Worm (Caenorhabditis elegans) whole organism, L4 larva: ENCODE measurements around the gene bath-1.
"Not testable (repeated sequence)": the region's sequence is repeated elsewhere in the genome, so short reads cannot be mapped to it uniquely, and the experiment has no call there.

Experiments used
- R02D3.7 ChIP-seq: fragments of 150-350 bp; sonication (generic microtip); optimal IDR thresholded peaks from 3 replicates; lab custom pipeline; 2014; ENCODE audit warnings: missing biosample characterization, missing genetic modification characterization
- T26A8.4 ChIP-seq: fragments of 200-800 bp; sonication (Bioruptor generic); IDR thresholded peaks from 2 replicates; pipeline ENCODE4 v1.3.6; 2022; ENCODE audit warnings: missing genetic modification characterization, missing compliant biosample characterization
- ZK337.2 ChIP-seq: fragments of 200-800 bp; sonication (Bioruptor generic); IDR thresholded peaks from 2 replicates; pipeline ENCODE4 v1.3.6; 2022; ENCODE audit warnings: missing genetic modification reagents, missing genetic modification characterization, missing compliant biosample characterization
- aha-1 ChIP-seq: fragments of 150-350 bp; peaks from one replicate; lab custom pipeline; 2014; ENCODE audit warnings: missing biosample characterization, missing genetic modification characterization
- ama-1 ChIP-seq: fragments of 150-350 bp; optimal IDR thresholded peaks from 2 replicates; lab custom pipeline; 2014; ENCODE audit warnings: inconsistent platforms, mixed read lengths
- attf-4 ChIP-seq: sonication (generic microtip); optimal IDR thresholded peaks from 3 replicates; lab custom pipeline; 2017; ENCODE audit warnings: missing biosample characterization, missing genetic modification characterization
- ceh-28 ChIP-seq: fragments of 150-350 bp; optimal IDR thresholded peaks from 2 replicates; lab custom pipeline; 2014; ENCODE audit warnings: missing biosample characterization, missing genetic modification reagents, missing genetic modification characterization
- ceh-62 ChIP-seq: sonication (generic microtip); optimal IDR thresholded peaks from 2 replicates; lab custom pipeline; 2017; ENCODE audit warnings: missing biosample characterization, missing genetic modification characterization
- ceh-82 ChIP-seq: sonication (generic microtip); optimal IDR thresholded peaks from 2 replicates; lab custom pipeline; 2017; ENCODE audit warnings: missing biosample characterization, missing genetic modification characterization
- daf-12 ChIP-seq: fragments of 150-350 bp; optimal IDR thresholded peaks from 2 replicates; lab custom pipeline; 2014; ENCODE audit warnings: missing biosample characterization, missing genetic modification reagents, missing genetic modification characterization
- daf-16 ChIP-seq, 3 experiments: sonication (generic microtip); optimal IDR thresholded peaks; 2 replicates each; lab custom pipeline; 2016 to 2017; ENCODE audit warnings: missing genetic modification characterization in 3 of 3, missing genetic modification reagents in 3 of 3, mild to moderate bottlenecking in 2 of 3, missing compliant biosample characterization in 2 of 3, missing biosample characterization in 1 of 3, moderate library complexity in 1 of 3
- fkh-10 ChIP-seq: fragments of 150-350 bp; optimal IDR thresholded peaks from 2 replicates; lab custom pipeline; 2014; ENCODE audit warnings: missing biosample characterization, missing genetic modification reagents, missing genetic modification characterization
- fos-1 ChIP-seq: fragments of 150-350 bp; optimal IDR thresholded peaks from 2 replicates; lab custom pipeline; 2014; ENCODE audit warnings: missing biosample characterization, missing genetic modification characterization
- hlh-11 ChIP-seq: fragments of 200-800 bp; sonication (Bioruptor generic); optimal IDR thresholded peaks from 2 replicates; lab custom pipeline; 2018; ENCODE audit warnings: mild to moderate bottlenecking, missing genetic modification characterization, missing compliant biosample characterization
- hlh-30 ChIP-seq: sonication (generic microtip); optimal IDR thresholded peaks from 2 replicates; lab custom pipeline; 2017; ENCODE audit warnings: antibody characterized with exemption, mild to moderate bottlenecking, missing genetic modification characterization, missing compliant biosample characterization; ENCODE audit not compliant: insufficient read depth
- lim-7 ChIP-seq: fragments of 200-800 bp; sonication (Bioruptor generic); IDR thresholded peaks from 2 replicates; pipeline ENCODE4 v1.3.6; 2022; ENCODE audit warnings: missing genetic modification characterization, missing compliant biosample characterization
- lin-29 ChIP-seq: fragments of 200-800 bp; sonication (Bioruptor generic); IDR thresholded peaks from 2 replicates; pipeline ENCODE4 v1.3.6; 2022; ENCODE audit warnings: missing genetic modification reagents, missing genetic modification characterization, missing compliant biosample characterization
- lin-38 ChIP-seq: fragments of 200-800 bp; sonication (Bioruptor generic); IDR thresholded peaks from 2 replicates; pipeline ENCODE4 v1.3.6; 2022; ENCODE audit warnings: missing genetic modification reagents, missing genetic modification characterization, missing compliant biosample characterization
- lir-3 ChIP-seq: sonication (generic microtip); optimal IDR thresholded peaks from 2 replicates; lab custom pipeline; 2016; ENCODE audit warnings: mild to moderate bottlenecking, missing genetic modification characterization, missing compliant biosample characterization
- lsy-2 ChIP-seq, 2 experiments: fragments of 150-350 bp in 1 of 2; sonication (generic microtip) in 1 of 2; optimal IDR thresholded peaks; 2 replicates each; lab custom pipeline; 2014 to 2017; ENCODE audit warnings: missing biosample characterization in 2 of 2, missing genetic modification characterization in 2 of 2
- mdl-1 ChIP-seq, 2 experiments: fragments of 150-350 bp in 1 of 2; sonication (generic microtip) in 1 of 2; optimal IDR thresholded peaks; 2 replicates each; lab custom pipeline; 2014 to 2017; ENCODE audit warnings: missing biosample characterization in 2 of 2, missing genetic modification characterization in 2 of 2
- mep-1 ChIP-seq: fragments of 150-350 bp; sonication (generic microtip); optimal IDR thresholded peaks from 3 replicates; lab custom pipeline; 2014; ENCODE audit warnings: missing biosample characterization, missing genetic modification characterization
- mxl-3 ChIP-seq: fragments of 200-800 bp; sonication (Bioruptor generic); optimal IDR thresholded peaks from 2 replicates; lab custom pipeline; 2018; ENCODE audit warnings: mild to moderate bottlenecking, missing genetic modification characterization, missing compliant biosample characterization
- nhr-10 ChIP-seq: fragments of 150-350 bp; optimal IDR thresholded peaks from 2 replicates; lab custom pipeline; 2014; ENCODE audit warnings: missing biosample characterization, missing genetic modification characterization
- nhr-11 ChIP-seq: fragments of 150-350 bp; optimal IDR thresholded peaks from 2 replicates; lab custom pipeline; 2014; ENCODE audit warnings: missing biosample characterization, missing genetic modification characterization
- nhr-111 ChIP-seq: fragments of 200-800 bp; sonication (Bioruptor generic); optimal IDR thresholded peaks from 2 replicates; lab custom pipeline; 2018; ENCODE audit warnings: mild to moderate bottlenecking, missing genetic modification characterization, missing compliant biosample characterization
- nhr-237 ChIP-seq: sonication (generic microtip); optimal IDR thresholded peaks from 2 replicates; lab custom pipeline; 2017; ENCODE audit warnings: missing biosample characterization, missing genetic modification characterization
- nhr-25 ChIP-seq: sonication (generic microtip); optimal IDR thresholded peaks from 2 replicates; lab custom pipeline; 2017; ENCODE audit warnings: missing genetic modification characterization, mild to moderate bottlenecking, missing compliant biosample characterization, antibody characterized with exemption, moderate library complexity, borderline replicate concordance; ENCODE audit not compliant: insufficient read depth
- nhr-28 ChIP-seq: fragments of 150-350 bp; optimal IDR thresholded peaks from 2 replicates; lab custom pipeline; 2014; ENCODE audit warnings: missing biosample characterization, missing genetic modification characterization
- nhr-76 ChIP-seq: fragments of 150-350 bp; optimal IDR thresholded peaks from 2 replicates; lab custom pipeline; 2014; ENCODE audit warnings: missing biosample characterization, missing genetic modification characterization
- php-3 ChIP-seq: fragments of 200-800 bp; sonication (Bioruptor generic); IDR thresholded peaks from 2 replicates; pipeline ENCODE4 v1.3.6; 2022; ENCODE audit warnings: missing genetic modification reagents, missing genetic modification characterization, missing compliant biosample characterization
- pqm-1 ChIP-seq: sonication (generic microtip); optimal IDR thresholded peaks from 2 replicates; lab custom pipeline; 2017; ENCODE audit warnings: missing biosample characterization, missing genetic modification characterization
- rbr-2 ChIP-seq: sonication (generic microtip); optimal IDR thresholded peaks from 2 replicates; lab custom pipeline; 2016; ENCODE audit warnings: missing genotype, missing genetic modification characterization, missing compliant biosample characterization
- set-16 ChIP-seq: fragments of 200-800 bp; sonication (Bioruptor generic); IDR thresholded peaks from 2 replicates; pipeline ENCODE4 v1.3.6; 2022; ENCODE audit warnings: missing genetic modification reagents, missing genetic modification characterization, missing compliant biosample characterization
- spr-1 ChIP-seq: sonication (generic microtip); optimal IDR thresholded peaks from 2 replicates; lab custom pipeline; 2016; ENCODE audit warnings: mild to moderate bottlenecking, missing genetic modification characterization, missing compliant biosample characterization
- spr-3 ChIP-seq: fragments of 200-800 bp; sonication (Bioruptor generic); optimal IDR thresholded peaks from 2 replicates; lab custom pipeline; 2018; ENCODE audit warnings: mild to moderate bottlenecking, missing genetic modification characterization, missing compliant biosample characterization
- tra-1 ChIP-seq: fragments of 200-800 bp; sonication (Bioruptor generic); IDR thresholded peaks from 2 replicates; pipeline ENCODE4 v1.3.6; 2022; ENCODE audit warnings: missing genetic modification reagents, missing genetic modification characterization, missing compliant biosample characterization
- unc-62 ChIP-seq, 3 experiments: fragments of 150-350 bp in 1 of 3; sonication (generic microtip); optimal IDR thresholded peaks in 2 of 3; peaks in 1 of 3; 1 replicate in 1 of 3; 2 replicates in 2 of 3; lab custom pipeline; 2014 to 2017; ENCODE audit warnings: missing biosample characterization in 3 of 3, missing genetic modification characterization in 3 of 3, missing genetic modification reagents in 3 of 3, missing genotype in 1 of 3
- zag-1 ChIP-seq: fragments of 150-350 bp; optimal IDR thresholded peaks from 2 replicates; lab custom pipeline; 2014; ENCODE audit warnings: missing biosample characterization, missing genetic modification characterization
- zfp-2 ChIP-seq: sonication (generic microtip); optimal IDR thresholded peaks from 2 replicates; lab custom pipeline; 2016; ENCODE audit warnings: mild to moderate bottlenecking, missing genetic modification characterization, missing compliant biosample characterization

The bath-1 gene

ce11 chrII:2012698-2013097 lies 15.9 kb downstream of the bath-1 start, which contains the start of gene F59H6.15:
Gene F59H6.15 (plus strand): TSS chrII:2012998.
- TF ChIP-seq ceh-62 (tag; lab: Kevin White, UChicago) (no peak), fkh-10 (GFP tag; lab: Kevin White, UChicago) (no peak), nhr-11 (no peak), aha-1 (tag; lab: Kevin White, UChicago) (peak; percentile 32), mxl-3 (GFP tag; lab: Kevin White, UChicago) (no peak), attf-4 (tag; lab: Kevin White, UChicago) (no peak)

ce11 chrII:2011179-2011578 lies 17.4 kb downstream of the bath-1 start:
- TF ChIP-seq nhr-111, result no peak
- TF ChIP-seq unc-62 (GFP tag; optimal IDR thresholded peaks at IDR 0.05 in 1 of 2; lab: Kevin White, UChicago), result peak in 1 of 2 experiments; percentile 93
- no peak for TF ChIP-seq unc-62 (tag; optimal IDR thresholded peaks at IDR 0.05; lab: Kevin White, UChicago)

ce11 chrII:2000720-2001119 lies 27.9 kb downstream of the bath-1 start, which contains the start of gene ceh-84:
Gene ceh-84 (minus strand): TSS chrII:2000820.
- not testable (repeated sequence) for TF ChIP-seq daf-12; R02D3.7 (tag; lab: Kevin White, UChicago); ZK337.2 (GFP tag; lab: Robert Waterston, UW)

- not testable (repeated sequence) for TF ChIP-seq lsy-2 (tag; optimal IDR thresholded peaks at IDR 0.05; lab: Kevin White, UChicago); mep-1 (tag; lab: Kevin White, UChicago); zag-1 (tag; lab: Kevin White, UChicago)
- TF ChIP-seq, all 104 proteins: peak for 0; not testable (repeated sequence) for 104
These were observed 30.1 kb downstream of the bath-1 start, which contains the start of gene math-19 for ce11 chrII:1998561-1998960. Gene math-19 (plus strand): TSS chrII:1998861.

ce11 chrII:1996237-1996636 lies 32.4 kb downstream of the bath-1 start, which contains the start of gene math-20:
Gene math-20 (plus strand): TSS chrII:1996537.
- no peak for TF ChIP-seq spr-3
- TF ChIP-seq mdl-1 (tag; optimal IDR thresholded peaks at IDR 0.05; lab: Kevin White, UChicago), result no peak
- TF ChIP-seq lim-7, result no peak

- peak; percentile 74 for TF ChIP-seq nhr-28 (tag; lab: Kevin White, UChicago)
- peak; percentile 91 for TF ChIP-seq pqm-1
- peak; percentile 15 for TF ChIP-seq hlh-11 (tag; lab: Kevin White, UChicago)
- no peak for TF ChIP-seq daf-16 (GFP tag; optimal IDR thresholded peaks at IDR 0.05; lab: Kevin White, UChicago)
- TF ChIP-seq daf-16 (tag; optimal IDR thresholded peaks at IDR 0.05; lab: Kevin White, UChicago), result peak; percentile 84
- TF ChIP-seq zfp-2 (tag; lab: Kevin White, UChicago), result no peak
- TF ChIP-seq rbr-2 (tag; lab: Kevin White, UChicago), result no peak
- peak in 1 of 2 experiments; percentile 13 for TF ChIP-seq unc-62 (GFP tag; optimal IDR thresholded peaks at IDR 0.05 in 1 of 2; lab: Kevin White, UChicago)
- TF ChIP-seq unc-62 (tag; optimal IDR thresholded peaks at IDR 0.05; lab: Kevin White, UChicago), result no peak
- TF ChIP-seq php-3, result peak; percentile 45; the same call in 1 of the 2 replicates
- no peak for TF ChIP-seq nhr-25 (tag; lab: Kevin White, UChicago)
These were observed 32.9 kb downstream of the bath-1 start for ce11 chrII:1995744-1996143.

ce11 chrII:1993738-1994137 lies 34.9 kb downstream of the bath-1 start, which contains the start of gene math-21:
Gene math-21 (plus strand): TSS chrII:1994038.
- TF ChIP-seq fos-1 (no peak), spr-1 (tag; lab: Kevin White, UChicago) (no peak), hlh-30 (no peak), nhr-237 (tag; lab: Kevin White, UChicago) (no peak), lin-38 (no peak), set-16 (no peak), T26A8.4 (no peak), lir-3 (no peak), tra-1 (GFP tag; lab: Robert Waterston, UW) (no peak), mxl-3 (GFP tag; lab: Kevin White, UChicago) (no peak), ceh-28 (tag; lab: Kevin White, UChicago) (no peak), ceh-82 (no peak), ama-1 (no peak), mep-1 (tag; lab: Kevin White, UChicago) (no peak), nhr-10 (tag; lab: Kevin White, UChicago) (no peak), nhr-76 (tag; lab: Kevin White, UChicago) (no peak), daf-16 (GFP tag; optimal IDR thresholded peaks at IDR 0.05; lab: Kevin White, UChicago) (no peak), daf-16 (tag; optimal IDR thresholded peaks at IDR 0.05; lab: Kevin White, UChicago) (peak; percentile 71), lin-29 (GFP tag; lab: Robert Waterston, UW) (no peak)
